Fruit fly (Drosophila melanogaster): ENCODE data around the gene Cyp4c3.

Gene Cyp4c3

dm6 chr3R:30862471-30862870 is 31.4 kb upstream of the Cyp4c3 start (continued):
- peak; percentile 12 for TF ChIP-seq Xbp1 (GFP tag; optimal IDR thresholded peaks at IDR 0.05)
- TF ChIP-seq caup (GFP tag; optimal IDR thresholded peaks at IDR 0.05; ENCODE audit: severe bottlenecking) = no peak
- no peak for TF ChIP-seq tll (GFP tag; optimal IDR thresholded peaks at IDR 0.05)
- TF ChIP-seq fd3F (GFP tag; optimal IDR thresholded peaks at IDR 0.05) = no peak
- no peak for TF ChIP-seq Kr (GFP tag; optimal IDR thresholded peaks at IDR 0.05)
- TF ChIP-seq nmo (GFP tag; optimal IDR thresholded peaks at IDR 0.05) = no peak
- TF ChIP-seq slp2 (GFP tag; optimal IDR thresholded peaks at IDR 0.05) = no peak
- TF ChIP-seq NFAT (GFP tag; IDR thresholded peaks at IDR 0.05) = no peak
- no peak for TF ChIP-seq CG15073 (GFP tag; optimal IDR thresholded peaks at IDR 0.05)
- TF ChIP-seq Trl (optimal IDR thresholded peaks at IDR 0.05) = no peak
- TF ChIP-seq Trl (GFP tag; optimal IDR thresholded peaks at IDR 0.05) = no peak
- no peak for TF ChIP-seq abd-A (tag; optimal IDR thresholded peaks at IDR 0.05)
- TF ChIP-seq HHEX (GFP tag; optimal IDR thresholded peaks at IDR 0.05) = no peak
- no peak for TF ChIP-seq Rx (GFP tag; IDR thresholded peaks at IDR 0.05)
- TF ChIP-seq Dll (GFP tag; IDR thresholded peaks at IDR 0.05; ENCODE audit: partially characterized antibody) = no peak
- TF ChIP-seq dati (GFP tag; IDR thresholded peaks at IDR 0.05) = no peak
- no peak for TF ChIP-seq CG6791 (GFP tag; IDR thresholded peaks at IDR 0.05; ENCODE audit: partially characterized antibody)
- 0 out of 3 replicates have a peak, but pooled peaks have one; percentile 13 for TF ChIP-seq Mrtf (GFP tag; IDR thresholded peaks at IDR 0.05)
- no peak for TF ChIP-seq CG6813 (GFP tag; optimal IDR thresholded peaks at IDR 0.05)
- no peak for TF ChIP-seq Meics (GFP tag; optimal IDR thresholded peaks at IDR 0.05)
- TF ChIP-seq knrl (GFP tag; IDR thresholded peaks at IDR 0.05; ENCODE audit: partially characterized antibody) = no peak
- TF ChIP-seq Lhr (GFP tag; optimal IDR thresholded peaks at IDR 0.05) = no peak
- TF ChIP-seq Dfd (GFP tag; optimal IDR thresholded peaks at IDR 0.05) = no peak
- peak; percentile 16 for TF ChIP-seq lab (GFP tag; optimal IDR thresholded peaks at IDR 0.05)
- TF ChIP-seq CG14050 (GFP tag; IDR thresholded peaks at IDR 0.05) = no peak
- no peak for TF ChIP-seq E2f1 (GFP tag; IDR thresholded peaks at IDR 0.05)
- no peak for TF ChIP-seq bab2 (GFP tag; optimal IDR thresholded peaks at IDR 0.05)
- no peak for TF ChIP-seq trh (GFP tag; optimal IDR thresholded peaks at IDR 0.05)
- no peak for TF ChIP-seq Six4 (GFP tag; optimal IDR thresholded peaks at IDR 0.05)
- no peak for TF ChIP-seq ash1 (GFP tag; optimal IDR thresholded peaks at IDR 0.05)
- TF ChIP-seq CG10979 (tag; optimal IDR thresholded peaks at IDR 0.05) = no peak
- peak; percentile 36; the same call in 1 of the 3 replicates for TF ChIP-seq tgo (GFP tag; IDR thresholded peaks at IDR 0.05)
- TF ChIP-seq row (GFP tag; IDR thresholded peaks at IDR 0.05) = peak; percentile 56; the same call in 2 of the 3 replicates
- no peak for TF ChIP-seq unpg (GFP tag; optimal IDR thresholded peaks at IDR 0.05)
- TF ChIP-seq rib (GFP tag; IDR thresholded peaks at IDR 0.05) = no peak
- TF ChIP-seq TFAM (GFP tag; optimal IDR thresholded peaks at IDR 0.05) = no peak
- TF ChIP-seq CG2678 (tag; optimal IDR thresholded peaks at IDR 0.05) = peak; percentile 25
- no peak for TF ChIP-seq C15 (GFP tag; IDR thresholded peaks at IDR 0.05)
- TF ChIP-seq CG13775 (GFP tag; optimal IDR thresholded peaks at IDR 0.05) = no peak
- no peak for TF ChIP-seq exex (tag; optimal IDR thresholded peaks at IDR 0.05)
- no peak for TF ChIP-seq CG9876 (GFP tag; optimal IDR thresholded peaks at IDR 0.05)
- peak; percentile 9 for TF ChIP-seq CG2712 (tag; optimal IDR thresholded peaks at IDR 0.05)
- TF ChIP-seq gem (tag; optimal IDR thresholded peaks at IDR 0.05) = peak; percentile 46
- no peak for TF ChIP-seq scrt (GFP tag; optimal IDR thresholded peaks at IDR 0.05)
- TF ChIP-seq B-H2 (GFP tag; optimal IDR thresholded peaks at IDR 0.05) = no peak
- TF ChIP-seq CG10431 (GFP tag; optimal IDR thresholded peaks at IDR 0.05) = no peak
- no peak for TF ChIP-seq CG4730 (GFP tag; IDR thresholded peaks at IDR 0.05)
- no peak for TF ChIP-seq phol (tag; optimal IDR thresholded peaks at IDR 0.05)
- no peak for TF ChIP-seq mld (GFP tag; IDR thresholded peaks at IDR 0.05; ENCODE audit: partially characterized antibody)
- TF ChIP-seq CG33557 (GFP tag; optimal IDR thresholded peaks at IDR 0.05) = no peak
- TF ChIP-seq CG12659 (GFP tag; optimal IDR thresholded peaks at IDR 0.05) = no peak
